Fruit fly (Drosophila melanogaster) whole organism, wandering third instar larva: ENCODE results near the gene CG9727.

ENCODE experiments used
- Abd-B ChIP-seq: fragments of >200 bp; optimal IDR thresholded peaks from 2 replicates; lab custom pipeline; 2017; ENCODE audit warnings: missing biosample characterization, missing genetic modification characterization
- CG32264 ChIP-seq: fragments of 200-800 bp; sonication (Bioruptor generic); optimal IDR thresholded peaks from 2 replicates; lab custom pipeline; 2016; ENCODE audit warnings: missing biosample characterization, missing genetic modification characterization
- CG9705 ChIP-seq: fragments of 200-800 bp; sonication (Bioruptor generic); optimal IDR thresholded peaks from 2 replicates; lab custom pipeline; 2018; ENCODE audit warnings: missing biosample characterization, mild to moderate bottlenecking, missing genetic modification characterization
- CrebA ChIP-seq: fragments of 200-800 bp; sonication (Bioruptor generic); optimal IDR thresholded peaks from 2 replicates; lab custom pipeline; 2016; ENCODE audit warnings: missing biosample characterization, mild to moderate bottlenecking, missing genetic modification characterization, borderline replicate concordance
- Dfd ChIP-seq: fragments of >200 bp; optimal IDR thresholded peaks from 2 replicates; lab custom pipeline; 2017; ENCODE audit warnings: missing biosample characterization, missing genetic modification characterization
- Dif ChIP-seq: fragments of 200-275, 200-300 bp; sonication (Bioruptor generic); optimal IDR thresholded peaks from 2 replicates; lab custom pipeline; 2018; ENCODE audit warnings: missing biosample characterization, missing genetic modification characterization; ENCODE audit not compliant: partially characterized antibody
- GATAd ChIP-seq: sonication (Bioruptor generic); optimal IDR thresholded peaks from 2 replicates; lab custom pipeline; 2016; ENCODE audit warnings: missing biosample characterization, missing genetic modification characterization
- HLH106 ChIP-seq: fragments of 200-800 bp; optimal IDR thresholded peaks from 3 replicates; lab custom pipeline; 2019; ENCODE audit warnings: missing biosample characterization, mild to moderate bottlenecking, missing genetic modification characterization, moderate library complexity
- Hnf4 ChIP-seq: fragments of 200-800 bp; sonication (Bioruptor generic); optimal IDR thresholded peaks from 2 replicates; lab custom pipeline; 2016; ENCODE audit warnings: missing biosample characterization, mild to moderate bottlenecking, missing genetic modification characterization
- Hr78 ChIP-seq: fragments of >200 bp; optimal IDR thresholded peaks from 2 replicates; lab custom pipeline; 2017; ENCODE audit warnings: missing biosample characterization, missing genetic modification characterization
- Hr83 ChIP-seq: fragments of 200-300 bp; sonication (Bioruptor generic); optimal IDR thresholded peaks from 2 replicates; lab custom pipeline; 2016; ENCODE audit warnings: missing biosample characterization, mild to moderate bottlenecking, missing genetic modification characterization, moderate library complexity; ENCODE audit not compliant: poor library complexity, severe bottlenecking
- Jra ChIP-seq: sonication (Bioruptor generic); optimal IDR thresholded peaks from 2 replicates; lab custom pipeline; 2016; ENCODE audit warnings: missing biosample characterization, missing genetic modification characterization
- Mio ChIP-seq: sonication (Bioruptor generic); optimal IDR thresholded peaks from 2 replicates; lab custom pipeline; 2016; ENCODE audit warnings: missing biosample characterization, missing genetic modification characterization
- Myc ChIP-seq: fragments of >200 bp; optimal IDR thresholded peaks from 2 replicates; lab custom pipeline; 2017
- OdsH ChIP-seq: fragments of 200-800 bp; sonication (Bioruptor generic); optimal IDR thresholded peaks from 2 replicates; lab custom pipeline; 2016; ENCODE audit warnings: missing biosample characterization, mild to moderate bottlenecking, missing genetic modification characterization
- Rel ChIP-seq, 2 experiments: fragments of 200-800 bp; sonication (Bioruptor generic) in 1 of 2; optimal IDR thresholded peaks; 2 replicates in 1 of 2; 3 replicates in 1 of 2; lab custom pipeline; 2016 to 2019; ENCODE audit warnings: mild to moderate bottlenecking in 2 of 2, missing biosample characterization in 2 of 2, missing genetic modification characterization in 2 of 2, moderate library complexity in 1 of 2
- Sp1 ChIP-seq: fragments of 200-800 bp; sonication (Bioruptor generic); optimal IDR thresholded peaks from 3 replicates; lab custom pipeline; 2019; ENCODE audit warnings: missing biosample characterization, mild to moderate bottlenecking, missing genetic modification characterization, moderate library complexity
- Vsx2 ChIP-seq: fragments of 200-300, 225-300 bp; sonication (Bioruptor generic); optimal IDR thresholded peaks from 2 replicates; lab custom pipeline; 2018; ENCODE audit warnings: missing biosample characterization, missing genetic modification characterization; ENCODE audit not compliant: partially characterized antibody
- brk ChIP-seq: fragments of 200-800 bp; sonication (Bioruptor generic); optimal IDR thresholded peaks from 2 replicates; lab custom pipeline; 2016; ENCODE audit warnings: missing biosample characterization, mild to moderate bottlenecking, missing genetic modification characterization
- dl ChIP-seq, 2 experiments: fragments of 175-275, 200-275 bp in 1 of 2; fragments of 200-275 bp in 1 of 2; sonication (Bioruptor generic); optimal IDR thresholded peaks; lab custom pipeline; 2018; ENCODE audit warnings: mild to moderate bottlenecking in 2 of 2, missing biosample characterization in 2 of 2, missing genetic modification characterization in 2 of 2, moderate library complexity in 2 of 2; ENCODE audit not compliant: partially characterized antibody in 2 of 2, insufficient read depth in 1 of 2
- dsf ChIP-seq: sonication (Bioruptor generic); optimal IDR thresholded peaks from 2 replicates; lab custom pipeline; 2016; ENCODE audit warnings: missing biosample characterization, missing genetic modification characterization, borderline replicate concordance
- ey ChIP-seq: fragments of 200-800 bp; sonication (Bioruptor generic); optimal IDR thresholded peaks from 2 replicates; lab custom pipeline; 2016; ENCODE audit warnings: missing biosample characterization, missing genetic modification characterization
- foxo ChIP-seq, 2 experiments: fragments of 200-800 bp; sonication (Bioruptor generic); optimal IDR thresholded peaks; 2 replicates in 1 of 2; 3 replicates in 1 of 2; lab custom pipeline; 2016 to 2017; ENCODE audit warnings: missing biosample characterization in 2 of 2, missing genetic modification characterization in 2 of 2
- fru ChIP-seq: fragments of 200-800 bp; sonication (Bioruptor generic); optimal IDR thresholded peaks from 3 replicates; lab custom pipeline; 2016; ENCODE audit warnings: missing biosample characterization, mild to moderate bottlenecking, missing genetic modification characterization
- h ChIP-seq: fragments of 200-800 bp; sonication (Bioruptor generic); optimal IDR thresholded peaks from 3 replicates; lab custom pipeline; 2016; ENCODE audit warnings: missing biosample characterization, mild to moderate bottlenecking, missing genetic modification characterization
- jim ChIP-seq: fragments of 175-275, 200-325 bp; sonication (Bioruptor generic); optimal IDR thresholded peaks from 2 replicates; lab custom pipeline; 2016; ENCODE audit warnings: missing biosample characterization, mild to moderate bottlenecking, missing genetic modification characterization
- lola ChIP-seq: fragments of >200 bp; optimal IDR thresholded peaks from 2 replicates; lab custom pipeline; 2017; ENCODE audit warnings: missing biosample characterization, missing genetic modification characterization
- pan ChIP-seq: fragments of >200 bp; optimal IDR thresholded peaks from 2 replicates; lab custom pipeline; 2017
- psq ChIP-seq: fragments of 200-800 bp; sonication (Bioruptor generic); optimal IDR thresholded peaks from 3 replicates; lab custom pipeline; 2017; ENCODE audit warnings: missing biosample characterization, mild to moderate bottlenecking, missing genetic modification characterization, moderate library complexity
- sage ChIP-seq: fragments of 200-800 bp; sonication (Bioruptor generic); optimal IDR thresholded peaks from 2 replicates; lab custom pipeline; 2016; ENCODE audit warnings: missing biosample characterization, mild to moderate bottlenecking, missing genetic modification characterization
- tai ChIP-seq: sonication (Bioruptor generic); optimal IDR thresholded peaks from 2 replicates; lab custom pipeline; 2016; ENCODE audit warnings: missing biosample characterization, missing genetic modification characterization
- usp ChIP-seq: fragments of >200 bp; optimal IDR thresholded peaks from 2 replicates; lab custom pipeline; 2017; ENCODE audit warnings: missing biosample characterization, missing genetic modification characterization
- woc ChIP-seq: sonication (Bioruptor generic); optimal IDR thresholded peaks from 2 replicates; lab custom pipeline; 2016; ENCODE audit warnings: missing biosample characterization, mild to moderate bottlenecking, missing genetic modification characterization

Gene CG9727

DNA sequence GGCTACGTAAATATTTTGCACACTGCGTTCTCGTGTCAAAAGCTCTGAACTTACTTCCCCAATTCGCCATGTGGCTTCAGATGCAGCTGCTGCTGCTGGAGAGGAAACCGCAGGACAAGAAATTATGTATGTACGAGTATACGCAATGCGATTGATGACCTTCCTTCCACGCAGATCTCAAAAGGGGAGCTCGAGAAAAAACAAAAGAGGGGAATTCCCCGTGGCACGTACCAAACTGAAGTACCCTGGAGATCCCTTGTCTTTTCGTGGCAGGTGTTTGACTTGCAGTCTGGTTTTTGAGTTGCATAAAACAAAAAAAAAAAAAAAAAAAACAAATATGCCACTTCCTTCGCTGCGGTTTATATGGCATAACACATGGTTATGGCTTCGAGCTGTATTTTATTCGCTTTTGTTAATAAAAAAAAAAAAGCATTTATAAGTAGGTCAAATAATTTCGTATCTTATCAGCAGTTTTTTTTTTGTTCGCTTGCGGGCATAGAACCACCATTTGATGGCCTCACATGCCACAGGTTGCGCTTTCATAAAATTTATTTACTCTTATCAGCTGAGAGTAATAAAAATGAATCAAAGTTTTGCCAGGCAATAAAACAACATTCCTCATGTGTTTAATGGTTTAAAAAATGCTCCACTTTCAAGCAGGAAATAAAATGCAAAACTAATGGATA, 23.5 kb downstream of the CG9727 start:
- TF ChIP-seq ey (GFP tag; lab: Kevin White, UChicago) (no peak), Hr78 (GFP tag; lab: Kevin White, UChicago) (no peak), jim (GFP tag; lab: Kevin White, UChicago) (no peak), tai (GFP tag; lab: Kevin White, UChicago) (no peak), pan (lab: Kevin White, UChicago) (no peak), CG9705 (no peak), Dif (GFP tag; lab: Kevin White, UChicago) (no peak), GATAd (GFP tag; lab: Kevin White, UChicago) (no peak), Sp1 (GFP tag; lab: Kevin White, UChicago) (no peak), lola (no peak), CG32264 (GFP tag; lab: Kevin White, UChicago) (no peak), Abd-B (GFP tag; lab: Kevin White, UChicago) (no peak), fru (GFP tag; lab: Kevin White, UChicago) (no peak), dl (GFP tag; optimal IDR thresholded peaks at IDR 0.05; lab: Kevin White, UChicago; ENCODE audit: insufficient read depth in 1 of 2, partially characterized antibody in 2 of 2) (no peak), h (GFP tag; lab: Kevin White, UChicago) (no peak), CrebA (GFP tag; lab: Kevin White, UChicago) (peak; percentile 72), HLH106 (no peak), Rel (GFP tag; optimal IDR thresholded peaks at IDR 0.05; lab: Kevin White, UChicago) (no peak), Rel (tag; optimal IDR thresholded peaks at IDR 0.05; lab: Kevin White, UChicago) (peak; percentile 97), sage (GFP tag; lab: Kevin White, UChicago) (peak; percentile 40)

DNA sequence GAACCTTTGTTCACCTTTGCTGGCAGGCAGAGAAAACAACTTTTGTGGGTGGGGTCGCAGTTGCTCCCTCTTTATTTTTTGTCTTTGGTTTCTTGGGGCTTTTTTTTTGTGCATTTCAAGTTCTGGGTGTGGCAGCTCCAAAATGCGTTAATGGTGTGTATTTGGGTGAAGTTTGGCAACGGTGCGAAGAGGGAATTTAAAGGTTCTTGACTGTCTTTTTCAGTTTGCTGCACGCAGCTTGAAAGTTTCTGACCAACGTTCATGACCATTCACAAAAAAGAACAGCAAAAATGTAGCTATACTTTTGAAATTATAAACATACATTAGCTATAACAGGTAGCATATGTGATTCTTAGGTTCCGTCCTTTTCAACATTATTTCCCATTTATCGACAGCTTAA, 24.2 kb downstream of the CG9727 start:
- TF ChIP-seq psq (GFP tag; lab: Kevin White, UChicago) (no peak), h (GFP tag; lab: Kevin White, UChicago) (no peak), pan (lab: Kevin White, UChicago) (no peak), CG32264 (GFP tag; lab: Kevin White, UChicago) (no peak), Dif (GFP tag; lab: Kevin White, UChicago) (no peak), brk (GFP tag; lab: Kevin White, UChicago) (no peak), GATAd (GFP tag; lab: Kevin White, UChicago) (no peak), ey (GFP tag; lab: Kevin White, UChicago) (no peak), woc (GFP tag; lab: Kevin White, UChicago) (no peak), CrebA (GFP tag; lab: Kevin White, UChicago) (no peak)

DNA sequence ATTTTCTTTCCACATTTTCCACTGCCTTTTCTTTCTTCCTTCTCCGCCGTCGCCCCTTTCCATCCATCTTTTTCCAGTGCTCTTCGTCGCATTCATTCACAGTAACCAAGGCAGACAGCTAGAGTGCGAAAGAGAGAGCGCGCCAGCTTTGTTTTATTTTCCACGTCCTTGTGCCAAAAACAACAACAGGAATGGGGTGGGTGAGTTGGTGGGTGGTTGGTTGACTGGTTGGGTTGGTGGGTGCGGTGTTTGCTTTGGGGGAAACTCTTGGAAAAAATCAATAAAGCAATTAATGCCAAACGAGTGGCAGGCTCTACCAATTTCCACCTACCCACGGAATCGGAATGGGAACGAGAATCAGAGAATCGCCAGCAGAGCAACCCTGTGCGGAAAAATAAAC, 26.3 kb downstream of the CG9727 start:
- TF ChIP-seq Vsx2 (GFP tag; lab: Kevin White, UChicago), result no peak
- TF ChIP-seq dl (GFP tag; optimal IDR thresholded peaks at IDR 0.05; lab: Kevin White, UChicago; ENCODE audit: insufficient read depth in 1 of 2, partially characterized antibody in 2 of 2), result no peak
- peak; percentile 9 for TF ChIP-seq psq (GFP tag; lab: Kevin White, UChicago)
- TF ChIP-seq sage (GFP tag; lab: Kevin White, UChicago), result no peak
- no peak for TF ChIP-seq CG9705
- TF ChIP-seq pan (lab: Kevin White, UChicago), result no peak

DNA sequence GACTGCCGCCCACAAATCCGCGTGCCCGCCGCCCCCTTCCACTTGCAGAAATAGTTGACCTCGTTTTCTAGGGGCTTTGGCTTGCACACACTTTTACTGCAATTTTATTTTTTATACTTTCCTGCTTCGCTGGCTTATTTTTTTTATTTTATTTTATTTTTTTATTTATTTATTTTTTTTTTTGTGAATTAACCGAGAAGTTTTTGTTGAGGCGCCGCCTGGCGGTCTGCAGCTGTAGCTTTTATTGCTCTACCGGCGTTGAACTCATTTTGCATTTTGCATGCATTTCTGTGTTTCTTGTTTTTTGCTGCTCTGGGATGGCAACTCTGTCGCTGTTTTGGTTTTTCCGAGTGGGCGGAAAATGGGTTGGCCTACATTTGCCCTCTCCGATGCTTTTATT, 26.8 kb downstream of the CG9727 start:
- TF ChIP-seq CrebA (GFP tag; lab: Kevin White, UChicago) (no peak), fru (GFP tag; lab: Kevin White, UChicago) (no peak), jim (GFP tag; lab: Kevin White, UChicago) (no peak), Vsx2 (GFP tag; lab: Kevin White, UChicago) (no peak), HLH106 (no peak), Hr78 (GFP tag; lab: Kevin White, UChicago) (no peak), usp (GFP tag; lab: Kevin White, UChicago) (no peak), Myc (lab: Kevin White, UChicago) (no peak), dl (GFP tag; optimal IDR thresholded peaks at IDR 0.05; lab: Kevin White, UChicago; ENCODE audit: insufficient read depth in 1 of 2, partially characterized antibody in 2 of 2) (no peak), Jra (GFP tag; lab: Kevin White, UChicago) (no peak), Hnf4 (GFP tag; lab: Kevin White, UChicago) (no peak), Rel (GFP tag; optimal IDR thresholded peaks at IDR 0.05; lab: Kevin White, UChicago) (no peak), Rel (tag; optimal IDR thresholded peaks at IDR 0.05; lab: Kevin White, UChicago) (no peak), foxo (GFP tag; optimal IDR thresholded peaks at IDR 0.05; lab: Kevin White, UChicago) (no peak), Dfd (no peak), Hr83 (no peak), dsf (GFP tag; lab: Kevin White, UChicago) (no peak), Mio (GFP tag; lab: Kevin White, UChicago) (no peak), OdsH (no peak)
